Worm (Caenorhabditis elegans): ENCODE results near the gene K10G6.9.

The K10G6.9 gene

DNA sequence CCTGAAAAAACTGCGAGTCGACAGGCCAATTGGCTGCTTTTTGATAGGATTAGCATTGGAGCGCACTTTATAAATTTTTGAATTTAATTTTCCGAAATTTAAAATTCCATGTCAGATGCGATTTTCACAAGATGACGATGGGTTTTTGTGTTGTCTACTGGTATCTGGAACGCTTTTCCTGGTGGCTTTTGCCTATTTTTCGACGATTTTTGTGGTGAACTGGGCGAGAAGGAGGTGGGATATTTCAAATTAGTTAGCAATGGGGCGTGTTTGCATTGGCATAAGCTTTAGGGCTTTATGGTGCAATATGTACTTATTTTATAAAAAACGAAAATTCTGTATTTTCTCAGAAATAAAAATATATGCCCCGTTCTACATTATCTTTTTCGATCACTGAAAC, at the start of gene K10G6.9:
Gene K10G6.9 (plus strand): TSS at position 110 of the 400 bp plus-strand sequence.
- TF ChIP-seq pha-4 (tag; optimal IDR thresholded peaks at IDR 0.05): no peak
- no peak for TF ChIP-seq ceh-31 (tag; optimal IDR thresholded peaks at IDR 0.05)
- TF ChIP-seq ttx-3 (tag; optimal IDR thresholded peaks at IDR 0.05): no peak
- TF ChIP-seq nfya-1 (tag; optimal IDR thresholded peaks at IDR 0.05): no peak
- TF ChIP-seq unc-86 (tag; optimal IDR thresholded peaks at IDR 0.05): no peak
- TF ChIP-seq ztf-16 (tag; optimal IDR thresholded peaks at IDR 0.05): no peak
- TF ChIP-seq elt-2 (tag; optimal IDR thresholded peaks at IDR 0.05): no peak
- no peak for TF ChIP-seq ceh-45 (GFP tag; IDR thresholded peaks at IDR 0.05)
- TF ChIP-seq npax-4 (tag; optimal IDR thresholded peaks at IDR 0.05): no peak
- TF ChIP-seq fkh-6 (tag; optimal IDR thresholded peaks at IDR 0.05): no peak
- TF ChIP-seq ceh-30 (tag; optimal IDR thresholded peaks at IDR 0.05): no peak
- TF ChIP-seq ceh-24 (tag; optimal IDR thresholded peaks at IDR 0.05): no peak
- TF ChIP-seq elt-4 (tag; optimal IDR thresholded peaks at IDR 0.05): no peak
- TF ChIP-seq ceh-14 (tag; optimal IDR thresholded peaks at IDR 0.05): no peak
- no peak for TF ChIP-seq pat-9 (tag; optimal IDR thresholded peaks at IDR 0.05)
- TF ChIP-seq eyg-1 (tag; optimal IDR thresholded peaks at IDR 0.05): no peak
- no peak for TF ChIP-seq sdc-2 (tag; optimal IDR thresholded peaks at IDR 0.05)
- TF ChIP-seq odd-2 (tag; optimal IDR thresholded peaks at IDR 0.05): no peak

- no peak for TF ChIP-seq pros-1 (tag; optimal IDR thresholded peaks at IDR 0.05)
- no peak for TF ChIP-seq nhr-11 (tag; optimal IDR thresholded peaks at IDR 0.05)
- TF ChIP-seq lim-6 (tag; optimal IDR thresholded peaks at IDR 0.05): no peak
- no peak for TF ChIP-seq rnt-1 (tag; optimal IDR thresholded peaks at IDR 0.05)
- no peak for TF ChIP-seq hlh-13 (GFP tag; optimal IDR thresholded peaks at IDR 0.05)
- TF ChIP-seq ceh-14 (tag; optimal IDR thresholded peaks at IDR 0.05): no peak
- TF ChIP-seq Y22D7AL.16 (tag; optimal IDR thresholded peaks at IDR 0.05): no peak
- no peak for TF ChIP-seq pag-3 (tag; optimal IDR thresholded peaks at IDR 0.05; ENCODE audit: borderline replicate concordance)
- no peak for TF ChIP-seq elt-2 (tag; optimal IDR thresholded peaks at IDR 0.05)
- no peak for TF ChIP-seq nfya-1 (tag; optimal IDR thresholded peaks at IDR 0.05)
- TF ChIP-seq lin-11 (tag; optimal IDR thresholded peaks at IDR 0.05): no peak
Measured at ce11 chrII:3922696-3923095, 49.4 kb upstream of the K10G6.9 start.

DNA sequence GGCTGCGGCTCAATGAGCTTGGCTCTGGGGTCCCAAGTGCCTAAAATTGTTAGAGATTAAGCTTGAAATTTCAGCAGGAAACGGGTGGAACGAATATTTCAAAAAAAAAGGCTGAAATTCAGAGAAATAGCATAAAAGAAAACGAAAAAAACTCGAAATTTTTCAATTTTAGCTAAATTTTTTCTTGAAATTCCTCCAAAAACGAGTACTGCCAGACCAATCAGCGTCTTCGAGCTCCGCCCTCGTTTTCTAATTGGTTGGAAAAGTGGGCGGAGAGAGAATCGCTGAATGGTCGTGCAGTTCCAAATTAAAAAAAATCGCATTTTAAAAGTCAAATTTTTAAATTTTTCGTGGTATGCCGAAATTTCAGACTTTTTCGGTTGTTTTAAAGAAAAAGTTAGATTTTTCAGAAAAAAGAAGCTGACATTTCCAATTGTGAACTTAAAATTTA, 44.1 kb upstream of the K10G6.9 start, which contains the start of gene plpp-1.1:
Gene plpp-1.1 (minus strand): TSS at position 51 of the 451 bp plus-strand sequence.
- TF ChIP-seq ceh-30 (tag; optimal IDR thresholded peaks at IDR 0.05): no peak
- peak; percentile 93 for TF ChIP-seq nfya-1 (tag; optimal IDR thresholded peaks at IDR 0.05)

ce11 chrII:3929446-3929845, 42.6 kb upstream of the K10G6.9 start:
- peak; percentile 9 for TF ChIP-seq nfya-1 (tag; optimal IDR thresholded peaks at IDR 0.05)
- no peak for TF ChIP-seq dve-1 (tag; optimal IDR thresholded peaks at IDR 0.05)
- no peak for TF ChIP-seq hlh-15 (tag; optimal IDR thresholded peaks at IDR 0.05)
- TF ChIP-seq gmeb-2 (tag; optimal IDR thresholded peaks at IDR 0.05): no peak
- no peak for TF ChIP-seq elt-2 (tag; optimal IDR thresholded peaks at IDR 0.05)
- no peak for TF ChIP-seq sox-2 (GFP tag; IDR thresholded peaks at IDR 0.05)
- TF ChIP-seq pag-3 (tag; optimal IDR thresholded peaks at IDR 0.05; ENCODE audit: borderline replicate concordance): no peak

DNA sequence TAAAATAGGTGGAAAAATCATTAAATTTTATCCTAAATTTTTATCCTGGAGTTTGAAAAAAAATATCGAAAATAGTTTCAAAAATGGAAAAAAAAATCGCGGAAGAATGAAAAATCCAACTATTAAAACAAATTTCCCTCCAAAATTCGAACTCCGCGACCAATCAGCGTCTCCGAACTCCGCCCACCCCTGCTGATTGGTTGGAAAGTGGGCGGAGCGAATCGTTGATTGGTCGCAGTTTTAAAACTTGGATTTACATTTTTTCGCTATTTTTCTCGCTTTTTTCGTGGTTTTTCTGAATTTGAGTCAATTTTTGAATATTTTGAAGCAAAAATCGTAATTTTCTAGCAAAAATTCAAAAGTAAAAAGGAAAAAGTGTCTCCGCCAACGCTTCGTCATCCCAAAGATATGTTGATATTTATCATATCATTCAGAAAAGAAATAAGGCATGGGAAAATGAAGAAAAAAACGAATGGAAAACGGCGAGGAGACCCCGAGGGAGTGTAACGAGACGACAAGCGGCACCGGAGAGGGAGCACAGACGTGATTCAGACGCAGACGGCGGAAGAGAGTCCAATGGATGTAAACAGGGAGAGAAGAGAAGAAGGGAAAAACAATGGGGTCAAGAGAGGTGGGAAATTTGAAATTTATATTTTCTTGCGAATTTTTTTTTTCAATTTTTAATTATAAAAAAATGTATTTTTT, 41.4 kb upstream of the K10G6.9 start:
- TF ChIP-seq odd-2 (tag; optimal IDR thresholded peaks at IDR 0.05) (no peak), ceh-34 (tag; optimal IDR thresholded peaks at IDR 0.05) (peak; percentile 12), sox-2 (GFP tag; IDR thresholded peaks at IDR 0.05) (no peak), hlh-13 (GFP tag; optimal IDR thresholded peaks at IDR 0.05) (no peak), ceh-14 (tag; optimal IDR thresholded peaks at IDR 0.05) (no peak), hlh-8 (tag; optimal IDR thresholded peaks at IDR 0.05) (no peak), C08G9.2 (tag; optimal IDR thresholded peaks at IDR 0.05) (no peak), pros-1 (tag; optimal IDR thresholded peaks at IDR 0.05) (no peak), ceh-31 (tag; optimal IDR thresholded peaks at IDR 0.05) (peak; percentile 32), gmeb-2 (tag; optimal IDR thresholded peaks at IDR 0.05) (no peak), npax-4 (tag; optimal IDR thresholded peaks at IDR 0.05) (no peak), pha-2 (tag; optimal IDR thresholded peaks at IDR 0.05) (no peak), ceh-30 (tag; optimal IDR thresholded peaks at IDR 0.05) (no peak), zip-5 (tag; optimal IDR thresholded peaks at IDR 0.05) (no peak), eyg-1 (tag; optimal IDR thresholded peaks at IDR 0.05) (no peak), pat-9 (tag; optimal IDR thresholded peaks at IDR 0.05) (no peak), nfya-1 (tag; optimal IDR thresholded peaks at IDR 0.05) (peak; percentile 99), ceh-18 (tag; optimal IDR thresholded peaks at IDR 0.05) (peak; percentile 7), ttx-3 (tag; optimal IDR thresholded peaks at IDR 0.05) (no peak), ceh-2 (tag; optimal IDR thresholded peaks at IDR 0.05) (no peak), fax-1 (tag; optimal IDR thresholded peaks at IDR 0.05) (no peak)
